Worm (Caenorhabditis elegans): ENCODE results near the gene T10B5.8.

T10B5.8 gene

DNA sequence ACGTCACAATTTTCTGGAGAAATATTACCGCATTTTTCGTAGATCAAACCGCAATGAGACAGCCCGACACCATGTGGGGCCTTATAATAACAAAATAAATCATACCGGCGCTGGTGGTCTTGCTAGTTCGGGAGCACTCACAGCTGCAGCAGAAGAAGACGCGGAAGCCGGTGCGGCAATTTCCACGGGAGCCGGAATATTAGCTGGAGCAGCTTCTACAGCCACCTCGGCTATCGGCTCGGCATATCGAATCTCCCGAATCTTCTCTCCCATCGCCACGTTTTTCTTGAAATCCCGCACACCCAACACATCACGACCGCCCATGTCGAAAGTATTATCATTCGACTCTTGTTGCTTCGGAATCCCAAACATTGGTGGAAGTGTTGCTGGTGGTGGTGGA is 17.3 kb upstream of the T10B5.8 start:
- no peak for TF ChIP-seq dao-5 (tag; optimal IDR thresholded peaks at IDR 0.05)
- no peak for TF ChIP-seq him-1 (tag; optimal IDR thresholded peaks at IDR 0.05)
- TF ChIP-seq W03F9.2 (tag; optimal IDR thresholded peaks at IDR 0.05): no peak

DNA sequence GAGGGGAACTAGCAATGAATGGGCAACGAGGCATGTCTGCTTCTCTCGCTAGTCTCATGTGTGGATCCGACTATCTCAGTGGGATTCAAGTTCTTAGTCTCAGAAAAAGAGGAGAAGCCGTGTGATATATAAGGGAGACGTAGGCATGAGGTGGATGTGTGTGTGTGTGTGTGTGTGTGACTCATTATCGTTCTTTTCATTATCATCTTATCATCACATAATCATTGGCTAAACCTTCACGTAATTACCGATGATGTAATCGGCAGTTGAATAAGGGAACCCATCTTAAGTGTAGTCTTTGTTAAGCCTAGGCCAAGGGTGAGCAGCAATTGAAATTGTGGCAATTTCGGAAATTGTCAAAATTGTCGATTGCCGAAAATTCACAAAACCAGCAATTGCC is 11.9 kb upstream of the T10B5.8 start, which contains the start of gene Y32G9B.1:
Y32G9B.1 (minus strand) TSS at position 101 of the 400 bp plus-strand sequence.
- no peak for TF ChIP-seq dao-5 (tag; optimal IDR thresholded peaks at IDR 0.05)

DNA sequence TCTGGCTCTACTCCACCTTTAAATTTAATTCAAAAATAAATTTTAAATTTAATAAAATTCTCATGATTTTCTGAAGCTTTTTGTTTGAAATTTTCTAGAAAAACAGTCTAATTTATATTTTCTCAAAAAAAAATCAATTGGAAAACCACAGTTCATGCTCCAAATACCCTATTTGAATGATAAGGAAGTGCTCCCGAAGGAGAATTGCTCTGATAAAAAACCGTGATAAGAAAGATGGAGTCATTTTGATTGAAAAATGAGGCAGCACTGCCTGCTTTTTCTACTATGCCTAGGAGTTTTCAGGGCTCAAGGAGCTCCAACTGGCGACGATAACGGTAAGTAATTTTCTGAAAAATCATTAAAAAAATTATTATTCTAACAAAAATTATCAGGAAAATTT is 4.1 kb downstream of the T10B5.8 start, which contains the start of gene T10B5.7:
T10B5.7 (plus strand) TSS at position 225 of the 400 bp plus-strand sequence.
- no peak for TF ChIP-seq W03F9.2 (tag; optimal IDR thresholded peaks at IDR 0.05)
- TF ChIP-seq dao-5 (tag; optimal IDR thresholded peaks at IDR 0.05): no peak
- TF ChIP-seq him-1 (tag; optimal IDR thresholded peaks at IDR 0.05): no peak

DNA sequence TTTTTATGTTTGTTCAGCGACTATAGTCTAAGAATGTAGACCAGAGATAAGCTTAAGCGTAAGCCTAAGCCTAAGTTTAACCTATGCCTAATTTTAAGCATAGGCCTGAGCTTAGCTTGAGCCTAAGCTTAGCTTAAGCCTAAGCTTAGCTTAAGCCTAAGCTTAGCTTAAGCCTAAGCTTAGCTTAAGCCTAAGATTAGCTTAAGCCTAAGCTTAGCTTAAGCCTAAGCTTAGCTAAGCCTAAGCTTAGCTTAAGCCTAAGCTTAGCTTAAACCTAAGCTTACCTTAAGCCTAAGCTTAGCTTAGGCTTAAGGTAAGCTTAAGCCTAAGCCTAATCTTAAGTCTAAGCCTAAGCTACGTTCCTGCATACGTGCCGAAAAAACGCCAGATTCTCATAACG is 6.7 kb downstream of the T10B5.8 start:
- TF ChIP-seq W03F9.2 (tag; optimal IDR thresholded peaks at IDR 0.05): no peak
- TF ChIP-seq dao-5 (tag; optimal IDR thresholded peaks at IDR 0.05): no peak
- no peak for TF ChIP-seq him-1 (tag; optimal IDR thresholded peaks at IDR 0.05)

DNA sequence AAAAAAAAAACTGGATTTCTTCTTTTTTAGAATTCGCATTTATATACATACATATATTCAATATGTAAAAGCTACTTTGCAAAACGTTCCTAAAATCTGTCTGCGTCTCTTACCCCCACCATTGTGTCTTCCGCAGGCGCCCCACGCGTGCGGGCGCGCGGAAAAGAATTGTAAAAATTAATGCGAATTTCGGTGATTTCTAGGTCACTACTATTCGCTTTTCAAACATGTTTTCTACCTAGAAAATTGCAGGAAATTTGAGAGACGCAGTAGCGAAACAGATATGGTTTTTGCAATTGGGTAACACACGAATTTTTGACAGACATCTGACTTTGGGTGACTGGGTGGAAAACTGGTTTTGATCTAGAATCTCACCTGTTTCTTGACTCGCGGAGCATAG is 13.2 kb downstream of the T10B5.8 start:
- no peak for TF ChIP-seq him-1 (tag; optimal IDR thresholded peaks at IDR 0.05)
- no peak for TF ChIP-seq W03F9.2 (tag; optimal IDR thresholded peaks at IDR 0.05)
- no peak for TF ChIP-seq dao-5 (tag; optimal IDR thresholded peaks at IDR 0.05)

DNA sequence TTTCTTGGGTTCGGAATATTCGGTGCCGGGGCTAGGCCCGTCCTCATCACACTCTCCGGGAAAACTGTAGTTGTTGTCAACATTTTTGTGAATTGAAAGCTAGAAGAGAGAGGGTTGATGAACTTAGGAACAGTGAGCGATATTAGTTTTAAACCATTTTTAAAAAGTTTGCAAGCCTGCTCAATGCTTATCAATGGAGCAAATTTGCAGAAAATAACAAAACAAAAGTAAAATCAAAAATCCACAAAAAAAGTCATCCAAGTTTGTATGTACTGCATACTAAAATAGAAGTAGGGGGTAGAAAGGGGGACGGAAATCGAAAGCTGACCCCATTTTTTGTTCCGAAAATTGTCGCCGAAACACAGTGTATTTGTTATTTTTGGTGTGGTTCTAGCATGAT is 14.3 kb downstream of the T10B5.8 start, which contains the start of gene T10B5.10:
T10B5.10 (minus strand) TSS at position 101 of the 400 bp plus-strand sequence.
- TF ChIP-seq him-1 (tag; optimal IDR thresholded peaks at IDR 0.05) (no peak), W03F9.2 (tag; optimal IDR thresholded peaks at IDR 0.05) (no peak), dao-5 (tag; optimal IDR thresholded peaks at IDR 0.05) (no peak)

DNA sequence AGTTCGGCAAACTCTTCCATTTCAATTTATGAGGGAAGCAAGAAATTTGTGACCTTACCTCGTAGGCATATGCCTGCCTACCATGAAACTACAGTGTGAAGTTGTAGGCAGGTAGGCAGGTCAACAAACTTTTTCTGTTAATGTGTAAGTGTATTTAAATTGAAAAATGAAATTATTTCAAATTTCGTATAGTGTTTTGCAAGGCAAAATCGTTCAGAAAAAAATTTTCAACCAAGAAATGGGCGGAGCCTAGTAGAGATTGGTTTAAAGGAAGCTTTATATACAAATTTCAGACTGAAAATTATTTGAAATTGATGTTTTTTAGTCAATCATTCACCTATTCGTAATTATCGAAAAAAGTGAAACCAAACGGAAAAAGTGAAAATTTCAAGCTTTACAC is 16.0 kb downstream of the T10B5.8 start:
- no peak for TF ChIP-seq W03F9.2 (tag; optimal IDR thresholded peaks at IDR 0.05)
- no peak for TF ChIP-seq him-1 (tag; optimal IDR thresholded peaks at IDR 0.05)
- no peak for TF ChIP-seq dao-5 (tag; optimal IDR thresholded peaks at IDR 0.05)

DNA sequence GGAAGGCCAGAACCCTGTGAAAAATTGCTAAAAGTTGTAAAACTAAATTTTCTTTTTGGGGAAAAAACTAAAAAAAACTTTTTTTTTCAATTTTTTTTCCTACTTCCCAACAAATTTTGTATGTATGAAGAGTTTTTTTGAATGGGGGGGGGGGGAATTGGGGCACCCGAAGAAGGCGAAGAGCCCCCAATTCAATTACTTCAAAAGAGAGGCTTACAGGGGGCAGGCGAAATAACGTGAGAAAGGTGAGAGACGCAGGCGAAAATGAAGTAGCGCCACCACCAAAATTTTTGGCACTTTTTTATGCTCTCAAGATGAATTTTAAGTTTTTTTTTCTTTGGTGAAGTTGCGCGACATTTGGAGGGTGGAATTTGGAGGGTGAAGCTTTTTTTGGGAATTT is 21.1 kb downstream of the T10B5.8 start:
- TF ChIP-seq him-1 (tag; optimal IDR thresholded peaks at IDR 0.05) (no peak), W03F9.2 (tag; optimal IDR thresholded peaks at IDR 0.05) (no peak), dao-5 (tag; optimal IDR thresholded peaks at IDR 0.05) (no peak)

DNA sequence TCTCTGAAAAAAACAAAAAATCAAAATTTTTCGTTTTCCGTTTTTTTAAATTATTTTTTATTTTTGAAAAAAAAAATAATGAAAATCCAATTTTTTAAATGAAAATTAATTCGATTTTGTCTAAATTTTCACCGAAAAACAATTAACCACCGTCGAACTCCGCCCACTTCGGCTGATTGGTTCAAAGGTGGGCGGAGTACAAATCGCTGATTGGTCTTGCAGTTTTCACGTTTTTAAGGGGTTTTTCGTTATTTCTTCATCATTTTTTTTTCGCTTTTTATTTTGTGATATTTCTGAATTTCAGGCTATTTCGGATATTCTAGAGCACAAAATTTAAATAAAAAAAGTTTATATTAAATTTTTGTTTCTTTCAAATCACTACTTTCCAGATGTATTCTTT is 23.2 kb downstream of the T10B5.8 start:
- TF ChIP-seq W03F9.2 (tag; optimal IDR thresholded peaks at IDR 0.05) (no peak), him-1 (tag; optimal IDR thresholded peaks at IDR 0.05) (no peak), dao-5 (tag; optimal IDR thresholded peaks at IDR 0.05) (no peak)

DNA sequence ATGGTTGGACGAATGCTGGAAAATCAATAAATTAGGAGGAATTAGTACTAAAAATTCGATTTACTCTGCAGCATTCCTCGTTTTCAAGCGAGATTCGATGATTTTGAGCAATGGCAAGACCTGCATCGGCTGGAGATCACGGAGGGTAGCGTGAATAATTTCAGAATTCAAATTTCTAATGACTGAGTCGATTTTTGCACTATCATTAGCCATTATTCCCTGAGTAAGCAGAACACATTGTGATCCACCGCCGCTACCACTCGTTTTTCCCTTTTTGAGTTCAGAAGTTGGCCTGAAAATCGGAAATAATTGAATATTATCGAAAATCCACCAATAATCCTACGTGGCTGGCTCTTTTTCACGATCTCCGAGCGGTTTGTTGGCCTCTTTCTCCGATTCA is 26.2 kb downstream of the T10B5.8 start:
- no peak for TF ChIP-seq him-1 (tag; optimal IDR thresholded peaks at IDR 0.05)
- TF ChIP-seq W03F9.2 (tag; optimal IDR thresholded peaks at IDR 0.05): no peak

DNA sequence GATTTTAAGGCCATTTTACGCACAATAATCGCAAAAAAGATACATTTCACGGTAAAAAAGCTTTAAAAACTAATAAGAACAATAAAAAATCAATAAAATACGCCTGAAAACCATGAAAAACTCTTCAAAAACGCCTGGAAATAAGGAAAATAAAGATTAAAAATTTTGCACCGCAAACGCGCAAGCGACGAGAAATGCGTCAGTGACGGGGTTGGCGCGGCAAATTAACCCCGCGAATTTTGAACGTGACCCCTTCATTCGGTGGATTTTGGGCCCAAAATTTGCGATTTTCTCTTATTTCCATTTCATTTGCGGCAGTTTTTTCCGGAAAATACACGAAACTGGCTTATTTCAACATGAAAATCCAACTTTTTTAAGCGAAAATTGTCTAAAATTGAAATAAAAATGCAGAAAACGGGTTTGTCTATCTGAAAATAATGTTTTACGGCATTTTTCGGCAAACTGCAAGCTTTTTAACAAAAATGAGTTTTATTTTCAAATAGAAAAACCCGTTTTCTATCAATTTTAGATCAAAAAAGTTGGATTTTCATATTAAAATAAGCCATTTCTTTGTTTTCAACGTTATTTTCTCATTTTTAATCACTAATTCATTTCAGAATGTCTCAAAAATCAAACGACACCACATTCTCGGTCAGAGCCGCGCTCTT is 26.9 kb downstream of the T10B5.8 start, which contains the start of gene knl-3:
knl-3 (plus strand) TSS at position 618 of the 668 bp plus-strand sequence.
- peak; percentile 83 for TF ChIP-seq him-1 (tag; optimal IDR thresholded peaks at IDR 0.05)
- peak; percentile 71 for TF ChIP-seq W03F9.2 (tag; optimal IDR thresholded peaks at IDR 0.05)
- no peak for TF ChIP-seq dao-5 (tag; optimal IDR thresholded peaks at IDR 0.05)

DNA sequence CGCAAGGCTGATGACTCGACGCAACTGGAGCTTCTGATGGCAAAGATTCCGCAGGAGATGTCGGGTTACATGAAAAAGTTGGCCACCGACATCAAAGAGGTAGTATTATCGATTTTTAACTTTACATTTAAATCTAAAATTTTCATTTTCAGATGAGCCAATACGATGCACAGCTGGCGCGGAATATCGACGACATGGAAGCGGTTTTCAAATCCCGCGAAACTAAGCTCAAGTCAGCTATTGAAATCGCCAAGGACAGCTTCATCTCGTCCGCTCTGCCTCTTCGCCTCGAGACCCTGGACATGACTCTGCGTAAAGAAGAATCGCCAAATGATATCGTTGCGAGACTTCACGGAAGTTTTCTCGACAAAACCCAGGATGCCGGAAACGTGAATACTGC is 27.8 kb downstream of the T10B5.8 start, which contains the start of gene T10B5.3:
T10B5.3 (minus strand) TSS at position 101 of the 400 bp plus-strand sequence.
- TF ChIP-seq dao-5 (tag; optimal IDR thresholded peaks at IDR 0.05): no peak
- TF ChIP-seq him-1 (tag; optimal IDR thresholded peaks at IDR 0.05): no peak
- TF ChIP-seq W03F9.2 (tag; optimal IDR thresholded peaks at IDR 0.05): no peak

DNA sequence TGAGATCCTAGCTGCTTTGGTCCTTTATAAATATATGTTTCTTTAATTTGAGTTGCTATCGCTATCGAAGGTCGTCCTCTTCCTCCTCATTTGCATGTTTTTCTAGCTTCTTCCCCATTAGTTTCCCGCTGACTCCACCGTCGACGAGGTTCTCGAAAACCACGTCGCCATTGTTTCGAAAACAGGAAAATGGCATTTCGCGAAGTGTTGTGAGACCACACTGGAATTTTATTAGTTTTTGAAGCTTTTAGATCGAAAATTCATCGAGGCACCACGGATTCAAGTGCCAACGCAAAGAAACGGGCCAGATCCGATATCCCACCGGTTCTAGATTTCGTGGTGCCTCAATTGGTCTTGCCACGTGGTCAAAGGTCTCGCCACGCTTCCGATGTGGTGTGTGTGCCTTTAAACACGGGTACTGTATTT is 28.7 kb downstream of the T10B5.8 start:
- TF ChIP-seq dao-5 (tag; optimal IDR thresholded peaks at IDR 0.05): no peak
- TF ChIP-seq W03F9.2 (tag; optimal IDR thresholded peaks at IDR 0.05): no peak
- no peak for TF ChIP-seq him-1 (tag; optimal IDR thresholded peaks at IDR 0.05)

DNA sequence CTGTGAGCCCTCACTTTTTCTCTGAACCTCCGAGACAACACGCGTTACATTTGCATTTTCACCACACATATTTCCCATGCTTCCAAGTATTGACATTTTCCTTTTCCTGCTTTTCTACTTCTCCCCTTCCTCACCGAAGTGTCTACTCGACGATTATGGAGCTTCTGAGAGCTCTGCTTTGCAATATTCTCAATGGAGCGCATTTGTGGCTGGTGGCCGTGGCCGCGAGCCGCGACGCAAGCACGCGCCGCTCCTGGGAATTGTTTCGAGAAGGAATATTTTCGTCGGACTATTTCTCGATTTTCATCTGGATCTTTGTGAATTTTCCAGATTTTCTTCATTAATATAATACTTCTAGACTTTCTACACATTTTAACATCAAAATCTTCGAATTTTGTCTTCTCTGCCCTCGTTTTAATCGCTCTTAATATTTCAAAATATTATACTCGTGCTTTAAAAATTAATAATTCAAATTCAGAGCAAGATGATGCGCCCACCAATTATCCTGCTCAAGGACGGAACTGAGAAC is 30.0 kb downstream of the T10B5.8 start, which contains the start of the genes T10B5.4 and cct-7:
T10B5.4 (minus strand) TSS at position 40 of the 529 bp plus-strand sequence.
cct-7 (plus strand) TSS at position 479 of the 529 bp plus-strand sequence.
- TF ChIP-seq dao-5 (tag; optimal IDR thresholded peaks at IDR 0.05) (peak; percentile 26), W03F9.2 (tag; optimal IDR thresholded peaks at IDR 0.05) (peak; percentile 86), him-1 (tag; optimal IDR thresholded peaks at IDR 0.05) (peak; percentile 89)
